Fruit fly (Drosophila melanogaster): ENCODE data around the gene CG8568.

DNA sequence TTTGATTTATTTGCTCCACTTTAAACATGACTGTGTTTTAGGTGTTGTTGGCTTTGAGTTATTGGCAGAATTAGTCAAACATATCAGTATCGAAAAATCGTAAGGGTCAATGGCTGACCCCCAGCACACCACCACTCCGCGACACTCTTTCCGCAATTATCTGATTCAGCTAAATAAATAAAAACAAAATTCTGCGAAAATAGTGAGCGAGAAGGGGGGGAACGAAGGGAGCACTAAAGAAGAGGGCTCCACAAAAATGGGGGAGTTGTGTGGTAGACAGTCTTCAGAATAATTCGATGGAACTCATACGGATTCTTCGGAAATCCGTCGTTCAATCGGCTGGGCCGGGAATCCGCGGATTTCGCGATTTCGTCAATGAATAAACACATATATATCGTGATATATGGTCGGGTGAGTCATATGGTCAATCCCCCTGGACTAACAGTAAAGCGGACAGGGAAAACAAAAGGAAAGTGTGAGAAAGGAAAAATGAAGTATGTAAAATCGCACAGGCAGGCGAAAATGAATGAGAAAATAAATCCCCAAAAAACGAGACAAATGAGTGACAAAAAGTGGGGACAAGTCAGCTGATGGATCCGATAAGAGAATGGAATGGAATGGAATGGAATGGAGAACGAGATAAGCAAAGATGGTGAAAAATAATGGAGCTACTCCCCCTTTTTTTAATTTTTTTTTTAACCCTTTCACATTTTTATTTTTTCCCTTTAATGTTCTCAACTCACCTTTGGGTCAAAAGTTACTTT lies 33.1 kb upstream of the CG8568 start:
- TF ChIP-seq CG8319 (GFP tag; optimal IDR thresholded peaks at IDR 0.05) (no peak), Ets21C (GFP tag; optimal IDR thresholded peaks at IDR 0.05) (no peak), Hr39 (GFP tag; optimal IDR thresholded peaks at IDR 0.05) (no peak), cyc (GFP tag; optimal IDR thresholded peaks at IDR 0.05) (no peak), ss (GFP tag; optimal IDR thresholded peaks at IDR 0.05) (no peak), Lpt (GFP tag; optimal IDR thresholded peaks at IDR 0.05) (no peak), dsx (GFP tag; optimal IDR thresholded peaks at IDR 0.05; ENCODE audit: poor library complexity, severe bottlenecking) (no peak), Blimp-1 (GFP tag; optimal IDR thresholded peaks at IDR 0.05) (no peak), CG7368 (GFP tag; optimal IDR thresholded peaks at IDR 0.05) (no peak)

All from whole organism, prepupa.